Fruit fly (Drosophila melanogaster) whole organism, embryonic: ENCODE results near the gene CG11562.

Experiments used
- ATbp ChIP-seq: fragments of 200-800 bp; sonication (Bioruptor generic); optimal IDR thresholded peaks from 2 replicates; lab custom pipeline; 2017; ENCODE audit warnings: missing biosample characterization, mild to moderate bottlenecking, missing genetic modification characterization, missing genetic modification reagents
- Asciz ChIP-seq: fragments of 200-800 bp; sonication (Bioruptor generic); optimal IDR thresholded peaks from 2 replicates; lab custom pipeline; 2017; ENCODE audit warnings: missing biosample characterization, mild to moderate bottlenecking, missing genetic modification characterization, missing genetic modification reagents
- Atf3 ChIP-seq: fragments of 200-800 bp; sonication (Bioruptor generic); optimal IDR thresholded peaks from 3 replicates; lab custom pipeline; 2016; ENCODE audit warnings: missing biosample characterization, missing genetic modification characterization
- BEAF-32 ChIP-seq: fragments of 200-800 bp; sonication (Bioruptor generic); optimal IDR thresholded peaks from 3 replicates; lab custom pipeline; 2017; ENCODE audit warnings: missing biosample characterization, missing genetic modification characterization, mild to moderate bottlenecking, moderate library complexity, missing genetic modification reagents
- CG10267 ChIP-seq: fragments of 200-800 bp; sonication (Bioruptor generic); optimal IDR thresholded peaks from 2 replicates; lab custom pipeline; 2018; ENCODE audit warnings: missing biosample characterization, mild to moderate bottlenecking, missing genetic modification characterization, moderate library complexity
- CG12071 ChIP-seq: fragments of 200-800 bp; sonication (Bioruptor generic); optimal IDR thresholded peaks from 3 replicates; lab custom pipeline; 2018; ENCODE audit warnings: missing biosample characterization, mild to moderate bottlenecking, missing genetic modification characterization
- CG12769 ChIP-seq: fragments of 200-800 bp; sonication (Bioruptor generic); optimal IDR thresholded peaks from 2 replicates; lab custom pipeline; 2019; ENCODE audit warnings: missing biosample characterization, mild to moderate bottlenecking, missing genetic modification characterization, moderate library complexity
- CG14050 ChIP-seq: fragments of 200-800 bp; sonication (Bioruptor generic); IDR thresholded peaks from 3 replicates; pipeline ENCODE4 v1.3.6; 2022; ENCODE audit warnings: missing biosample characterization, missing genetic modification characterization
- CG15479 ChIP-seq: fragments of 200-800 bp; sonication (Bioruptor generic); optimal IDR thresholded peaks from 3 replicates; lab custom pipeline; 2019; ENCODE audit warnings: missing biosample characterization, mild to moderate bottlenecking, missing genetic modification characterization, moderate library complexity
- CG18599 ChIP-seq: fragments of 200-800 bp; sonication (Bioruptor generic); optimal IDR thresholded peaks from 3 replicates; lab custom pipeline; 2017; ENCODE audit warnings: missing biosample characterization, missing genetic modification characterization, mild to moderate bottlenecking, moderate library complexity, missing genetic modification reagents
- CG2202 ChIP-seq: fragments of 200-800 bp; sonication (Bioruptor generic); optimal IDR thresholded peaks from 2 replicates; lab custom pipeline; 2018; ENCODE audit warnings: missing biosample characterization, mild to moderate bottlenecking, missing genetic modification characterization
- CG3847 ChIP-seq: fragments of 200-800 bp; sonication (Bioruptor generic); IDR thresholded peaks from 2 replicates; pipeline ENCODE4 v1.3.6; 2022; ENCODE audit warnings: missing biosample characterization, missing genetic modification characterization
- CG4404 ChIP-seq: fragments of 200-800 bp; sonication (Bioruptor generic); IDR thresholded peaks from 2 replicates; pipeline ENCODE4 v1.3.6; 2022; ENCODE audit warnings: missing biosample characterization, missing genetic modification characterization
- CG6854 ChIP-seq: fragments of 200-800 bp; sonication (Bioruptor generic); optimal IDR thresholded peaks from 3 replicates; lab custom pipeline; 2017; ENCODE audit warnings: missing biosample characterization, mild to moderate bottlenecking, missing genetic modification characterization
- CG7786 ChIP-seq: fragments of 200-800 bp; sonication (Bioruptor generic); optimal IDR thresholded peaks from 2 replicates; lab custom pipeline; 2016; ENCODE audit warnings: missing biosample characterization, missing genetic modification characterization
- CG7839 ChIP-seq: fragments of 200-800 bp; sonication (Bioruptor generic); optimal IDR thresholded peaks from 3 replicates; lab custom pipeline; 2018; ENCODE audit warnings: missing biosample characterization, mild to moderate bottlenecking, missing genetic modification characterization, moderate library complexity
- CG9797 ChIP-seq: fragments of 200-800 bp; sonication (Bioruptor generic); optimal IDR thresholded peaks from 3 replicates; lab custom pipeline; 2018; ENCODE audit warnings: missing biosample characterization, mild to moderate bottlenecking, missing genetic modification characterization
- CG9932 ChIP-seq: fragments of 200-800 bp; sonication (Bioruptor generic); IDR thresholded peaks from 2 replicates; pipeline ENCODE4 v1.3.6; 2022; ENCODE audit warnings: missing biosample characterization, missing genetic modification characterization
- Camta ChIP-seq: fragments of 200-800 bp; sonication (Bioruptor generic); optimal IDR thresholded peaks from 2 replicates; lab custom pipeline; 2016; ENCODE audit warnings: missing biosample characterization, missing genetic modification characterization
- Chrac-16 ChIP-seq: fragments of 200-800 bp; sonication (Bioruptor generic); optimal IDR thresholded peaks from 3 replicates; lab custom pipeline; 2016; ENCODE audit warnings: missing biosample characterization, missing genetic modification characterization
- Ets97D ChIP-seq: fragments of 200-800 bp; sonication (Bioruptor generic); optimal IDR thresholded peaks from 3 replicates; lab custom pipeline; 2016; ENCODE audit warnings: missing biosample characterization, missing genetic modification characterization
- Fer1 ChIP-seq: fragments of 200-800 bp; sonication (Bioruptor generic); optimal IDR thresholded peaks from 2 replicates; lab custom pipeline; 2017; ENCODE audit warnings: missing biosample characterization, mild to moderate bottlenecking, missing genetic modification characterization
- GATAe ChIP-seq: fragments of 200-800 bp; sonication (Bioruptor generic); conservative IDR thresholded peaks from 2 replicates; pipeline ENCODE4 v1.3.6; 2022; ENCODE audit warnings: missing biosample characterization, missing genetic modification characterization
- Hr78 ChIP-seq, 2 experiments: fragments of 200-800 bp in 1 of 2; fragments of >200 bp in 1 of 2; sonication (Bioruptor generic) in 1 of 2; optimal IDR thresholded peaks; 2 replicates each; lab custom pipeline; 2017 to 2019; ENCODE audit warnings: missing biosample characterization in 2 of 2, missing genetic modification characterization in 2 of 2, mild to moderate bottlenecking in 1 of 2, moderate library complexity in 1 of 2
- Kr ChIP-seq: fragments of 200-800 bp; sonication (Bioruptor generic); optimal IDR thresholded peaks from 2 replicates; lab custom pipeline; 2017; ENCODE audit warnings: missing biosample characterization, mild to moderate bottlenecking, missing genetic modification characterization
- Oli ChIP-seq: fragments of 200-800 bp; sonication (Bioruptor generic); optimal IDR thresholded peaks from 2 replicates; lab custom pipeline; 2018; ENCODE audit warnings: missing biosample characterization, mild to moderate bottlenecking, missing genetic modification characterization, moderate library complexity
- Ptx1 ChIP-seq: fragments of 200-800 bp; sonication (Bioruptor generic); IDR thresholded peaks from 2 replicates; pipeline ENCODE4 v1.3.6; 2022; ENCODE audit warnings: missing biosample characterization, missing genetic modification characterization
- Spps ChIP-seq: fragments of 200-800 bp; sonication (Bioruptor generic); optimal IDR thresholded peaks from 2 replicates; lab custom pipeline; 2018; ENCODE audit warnings: missing biosample characterization, mild to moderate bottlenecking, missing genetic modification characterization
- Ssrp ChIP-seq: fragments of 200-800 bp; sonication (Bioruptor generic); optimal IDR thresholded peaks from 2 replicates; lab custom pipeline; 2018; ENCODE audit warnings: missing biosample characterization, mild to moderate bottlenecking, missing genetic modification characterization, moderate library complexity
- Trl ChIP-seq, 3 experiments: fragments of >200 bp in 2 of 3; fragments of 200-800 bp in 1 of 3; sonication (Bioruptor generic) in 1 of 3; optimal IDR thresholded peaks; 2 replicates in 1 of 3; 3 replicates in 2 of 3; lab custom pipeline; 2016 to 2017; ENCODE audit warnings: missing biosample characterization in 1 of 3, missing genetic modification characterization in 1 of 3
- br ChIP-seq: fragments of >200 bp; optimal IDR thresholded peaks from 2 replicates; lab custom pipeline; 2017
- caup ChIP-seq: fragments of 200-800 bp; sonication (Bioruptor generic); optimal IDR thresholded peaks from 3 replicates; lab custom pipeline; 2017; ENCODE audit warnings: missing biosample characterization, mild to moderate bottlenecking, missing genetic modification characterization, moderate library complexity; ENCODE audit not compliant: severe bottlenecking
- dati ChIP-seq: fragments of 200-800 bp; sonication (Bioruptor generic); IDR thresholded peaks from 2 replicates; pipeline ENCODE4 v1.3.6; 2022; ENCODE audit warnings: missing biosample characterization, missing genetic modification characterization
- fd102C ChIP-seq: fragments of 200-800 bp; sonication (Bioruptor generic); optimal IDR thresholded peaks from 2 replicates; lab custom pipeline; 2018; ENCODE audit warnings: missing biosample characterization, mild to moderate bottlenecking, missing genetic modification characterization, moderate library complexity
- kay ChIP-seq: fragments of 200-800 bp; sonication (Bioruptor generic); optimal IDR thresholded peaks from 2 replicates; lab custom pipeline; 2016; ENCODE audit warnings: missing biosample characterization, missing genetic modification characterization
- lab ChIP-seq: fragments of 200-800 bp; sonication (Bioruptor generic); optimal IDR thresholded peaks from 3 replicates; lab custom pipeline; 2017; ENCODE audit warnings: missing biosample characterization, missing genetic modification characterization, mild to moderate bottlenecking, moderate library complexity, missing genetic modification reagents
- lola ChIP-seq, 3 experiments: fragments of >200 bp in 2 of 3; fragments of 200-800 bp in 1 of 3; sonication (Bioruptor generic) in 1 of 3; optimal IDR thresholded peaks; 2 replicates each; lab custom pipeline; 2017 to 2019; ENCODE audit warnings: missing biosample characterization in 3 of 3, missing genetic modification characterization in 3 of 3, mild to moderate bottlenecking in 1 of 3, moderate library complexity in 1 of 3
- mld ChIP-seq: fragments of 200-800 bp; sonication (Bioruptor generic); IDR thresholded peaks from 3 replicates; pipeline ENCODE4 v1.3.6; 2022; ENCODE audit warnings: missing biosample characterization, missing genetic modification characterization; ENCODE audit not compliant: partially characterized antibody
- odd ChIP-seq: fragments of 200-800 bp; sonication (Bioruptor generic); optimal IDR thresholded peaks from 2 replicates; lab custom pipeline; 2017; ENCODE audit warnings: missing biosample characterization, mild to moderate bottlenecking, missing genetic modification characterization
- pan ChIP-seq, 4 experiments: fragments of >200 bp in 3 of 4; fragments of 200-800 bp in 1 of 4; sonication (Bioruptor generic) in 1 of 4; optimal IDR thresholded peaks in 3 of 4; IDR thresholded peaks in 1 of 4; 2 replicates each; pipeline versions ENCODE4 v1.3.6 to Lab custom; 2017 to 2022; ENCODE audit warnings: missing biosample characterization in 2 of 4, missing genetic modification characterization in 2 of 4, mixed read lengths in 1 of 4
- sens-2 ChIP-seq: fragments of 200-800 bp; sonication (Bioruptor generic); IDR thresholded peaks from 2 replicates; pipeline ENCODE4 v1.3.6; 2022; ENCODE audit warnings: missing biosample characterization, missing genetic modification characterization
- sisA ChIP-seq: fragments of 200-800 bp; sonication (Bioruptor generic); IDR thresholded peaks from 2 replicates; pipeline ENCODE4 v1.3.6; 2022; ENCODE audit warnings: missing biosample characterization, missing genetic modification characterization
- sqz ChIP-seq: fragments of 200-800 bp; sonication (Bioruptor generic); optimal IDR thresholded peaks from 3 replicates; lab custom pipeline; 2018; ENCODE audit warnings: missing biosample characterization, mild to moderate bottlenecking, missing genetic modification characterization
- sug ChIP-seq: fragments of 200-800 bp; optimal IDR thresholded peaks from 2 replicates; lab custom pipeline; 2019; ENCODE audit warnings: missing biosample characterization, mild to moderate bottlenecking, missing genetic modification characterization, moderate library complexity
- tgo ChIP-seq: fragments of 200-800 bp; sonication (Bioruptor generic); IDR thresholded peaks from 3 replicates; pipeline ENCODE4 v1.3.6; 2022; ENCODE audit warnings: missing biosample characterization, missing genetic modification characterization
- tll ChIP-seq, 2 experiments: fragments of 200-800 bp in 1 of 2; fragments of >200 bp in 1 of 2; sonication (Bioruptor generic) in 1 of 2; optimal IDR thresholded peaks; 2 replicates each; lab custom pipeline; 2017 to 2019; ENCODE audit warnings: missing biosample characterization in 2 of 2, missing genetic modification characterization in 2 of 2, mild to moderate bottlenecking in 1 of 2, moderate library complexity in 1 of 2

The CG11562 gene

dm6 chr2L:297480-298284 lies 5.5 kb downstream of the CG11562 start, which contains the start of gene Pi3K21B (continued):
- TF ChIP-seq Atf3 (peak; percentile 86), br (lab: Kevin White, UChicago) (no peak), Oli (peak; percentile 86), caup (peak; percentile 91), sug (tag; lab: Kevin White, UChicago) (peak; percentile 92), Trl (optimal IDR thresholded peaks at IDR 0.05; lab: Kevin White, UChicago) (no peak), Trl (GFP tag; optimal IDR thresholded peaks at IDR 0.05; lab: Kevin White, UChicago) (peak; percentile 96), Ets97D (peak; percentile 88), CG7839 (tag; lab: Kevin White, UChicago) (peak; percentile 91), Spps (tag; lab: Kevin White, UChicago) (peak; percentile 58), ATbp (GFP tag; lab: Kevin White, UChicago) (peak; percentile 51), tgo (peak; percentile 84), CG9797 (GFP tag; lab: Kevin White, UChicago) (peak; percentile 46), CG10267 (tag; lab: Kevin White, UChicago) (peak; percentile 98), odd (GFP tag; lab: Kevin White, UChicago) (peak; percentile 75), GATAe (GFP tag; lab: Robert Waterston, UW) (no peak), lab (GFP tag; lab: Kevin White, UChicago) (peak; percentile 92), sqz (peak; percentile 92), BEAF-32 (GFP tag; lab: Kevin White, UChicago) (peak; percentile 49), CG6854 (peak; percentile 29), lola (GFP tag; optimal IDR thresholded peaks at IDR 0.05; lab: Kevin White, UChicago) (peak in 1 of 3 experiments; percentile 90), Asciz (peak; percentile 67), Hr78 (GFP tag; optimal IDR thresholded peaks at IDR 0.05; lab: Kevin White, UChicago) (peak in 1 of 2 experiments; percentile 27), dati (0 out of 2 replicates have a peak, but pooled peaks have one; percentile 13), CG7786 (peak; percentile 95), CG4404 (GFP tag; lab: Robert Waterston, UW) (peak; percentile 77), fd102C (no peak), Camta (peak; percentile 90), pan (optimal IDR thresholded peaks at IDR 0.05; lab: Kevin White, UChicago) (no peak), pan (GFP tag; optimal IDR thresholded peaks at IDR 0.05 in 1 of 2, IDR thresholded peaks at IDR 0.05 in 1 of 2) (peak in 1 of 2 experiments; percentile 75), CG2202 (peak; percentile 62), CG9932 (GFP tag; lab: Robert Waterston, UW) (peak; percentile 97), mld (GFP tag; lab: Robert Waterston, UW) (no peak), Fer1 (peak; percentile 86), CG14050 (peak; percentile 64), Ptx1 (GFP tag; lab: Robert Waterston, UW) (peak; percentile 87), CG18599 (GFP tag; lab: Kevin White, UChicago) (peak; percentile 92), Ssrp (tag; lab: Kevin White, UChicago) (peak; percentile 90), sens-2 (GFP tag; lab: Robert Waterston, UW) (peak; percentile 59; the same call in 1 of the 2 replicates), tll (GFP tag; optimal IDR thresholded peaks at IDR 0.05; lab: Kevin White, UChicago) (no peak), CG12071 (GFP tag; lab: Kevin White, UChicago) (peak; percentile 62), Kr (GFP tag; lab: Kevin White, UChicago) (no peak), sisA (GFP tag; lab: Robert Waterston, UW) (peak; percentile 91), CG15479 (GFP tag; lab: Kevin White, UChicago) (no peak), CG3847 (GFP tag; lab: Robert Waterston, UW) (peak; percentile 93), Chrac-16 (GFP tag; lab: Kevin White, UChicago) (peak; percentile 92), kay (peak; percentile 91), CG12769 (tag; lab: Kevin White, UChicago) (peak; percentile 81)
